Fruit fly (Drosophila melanogaster): Measurements from ENCODE around the gene CG10919.
A peak's percentile ranks its signal among the peaks of the same experiment; 100 is the strongest.

CG10919 gene

DNA sequence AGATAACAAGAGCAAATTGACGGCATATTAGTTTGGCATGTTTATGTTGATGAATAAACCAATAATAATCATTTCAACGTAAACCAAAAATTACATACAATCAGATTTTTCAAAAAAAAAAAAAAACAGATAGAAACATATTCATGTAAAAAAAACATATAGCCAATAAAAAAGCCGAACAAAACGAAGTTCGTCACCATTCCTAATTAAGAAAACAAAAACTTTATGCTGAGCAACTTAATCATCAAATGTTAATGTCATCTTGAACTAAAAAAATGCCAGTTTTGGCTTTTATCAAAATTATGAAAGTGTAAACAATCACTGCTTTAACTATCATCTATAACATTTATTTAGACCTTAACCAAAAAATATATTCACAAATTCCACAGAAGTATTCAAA lies at the start of gene CG10919:
CG10919 (plus strand) TSS at position 301 of the 400 bp plus-strand sequence.
- TF ChIP-seq CG8159 (tag; optimal IDR thresholded peaks at IDR 0.05), result no peak
- TF ChIP-seq EcR (GFP tag; optimal IDR thresholded peaks at IDR 0.05), result no peak
- no peak for TF ChIP-seq CG34367 (tag; optimal IDR thresholded peaks at IDR 0.05)
- no peak for TF ChIP-seq Ets98B (GFP tag; IDR thresholded peaks at IDR 0.05)
- TF ChIP-seq CG14655 (GFP tag; optimal IDR thresholded peaks at IDR 0.05), result no peak
- TF ChIP-seq Pif1A (GFP tag; optimal IDR thresholded peaks at IDR 0.05), result no peak
- no peak for TF ChIP-seq CG4496 (GFP tag; IDR thresholded peaks at IDR 0.05)
- TF ChIP-seq gl (tag; optimal IDR thresholded peaks at IDR 0.05), result no peak

DNA sequence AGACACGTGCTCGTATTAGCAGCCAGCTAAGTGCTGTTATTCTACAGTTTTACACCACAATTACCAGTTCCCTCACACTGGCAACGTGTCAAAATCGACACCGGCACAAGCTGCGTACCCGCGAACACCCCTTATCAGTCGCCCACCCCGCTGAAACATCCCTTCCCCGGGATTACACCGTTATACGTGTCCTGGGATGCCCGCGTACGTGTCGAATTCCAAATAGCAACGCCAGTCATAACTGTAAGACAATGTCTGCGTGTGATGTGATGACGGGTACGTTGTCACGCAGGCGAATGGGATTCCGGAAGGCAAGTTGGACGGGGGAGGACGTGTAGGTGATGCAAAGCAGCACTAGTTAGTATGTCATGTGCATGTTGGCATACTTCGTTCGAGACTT lies 37.9 kb upstream of the CG10919 start:
- TF ChIP-seq CG14655 (GFP tag; optimal IDR thresholded peaks at IDR 0.05), result no peak
- no peak for TF ChIP-seq EcR (GFP tag; optimal IDR thresholded peaks at IDR 0.05)
- TF ChIP-seq CG34367 (tag; optimal IDR thresholded peaks at IDR 0.05), result no peak
- TF ChIP-seq Pif1A (GFP tag; optimal IDR thresholded peaks at IDR 0.05), result no peak
- TF ChIP-seq CG10348 (GFP tag; IDR thresholded peaks at IDR 0.05), result no peak
- TF ChIP-seq fd96Ca (GFP tag; IDR thresholded peaks at IDR 0.05), result no peak

DNA sequence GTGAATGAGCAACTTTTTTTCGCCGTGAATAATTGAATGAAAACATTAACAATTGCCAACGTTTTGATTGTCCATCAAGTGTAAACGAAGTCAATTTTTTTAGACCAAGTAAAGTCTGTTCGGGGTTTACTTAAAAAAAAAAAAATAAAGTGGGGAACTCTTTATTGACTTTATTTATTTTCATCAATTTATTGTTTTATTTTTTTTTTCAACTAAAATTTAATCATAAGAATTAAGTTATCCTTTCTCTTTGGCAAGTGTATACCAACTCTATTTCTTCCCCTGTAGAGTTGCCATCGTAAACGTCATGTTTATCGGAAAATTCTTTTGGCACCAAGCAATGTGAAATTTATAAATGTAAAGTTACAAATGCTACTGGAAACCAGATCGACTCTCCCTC lies 35.8 kb upstream of the CG10919 start, which contains the start of gene CG2616:
CG2616 (plus strand) TSS at position 301 of the 400 bp plus-strand sequence.
- TF ChIP-seq gl (tag; optimal IDR thresholded peaks at IDR 0.05), result no peak
- TF ChIP-seq CG13204 (GFP tag; optimal IDR thresholded peaks at IDR 0.05), result no peak
- TF ChIP-seq CG12605 (GFP tag; IDR thresholded peaks at IDR 0.05), result no peak
- no peak for TF ChIP-seq CG34367 (tag; optimal IDR thresholded peaks at IDR 0.05)
- TF ChIP-seq Ets98B (GFP tag; IDR thresholded peaks at IDR 0.05), result no peak
- TF ChIP-seq Snoo (tag; optimal IDR thresholded peaks at IDR 0.05), result no peak
- no peak for TF ChIP-seq rn (GFP tag; IDR thresholded peaks at IDR 0.05)
- no peak for TF ChIP-seq CG10348 (GFP tag; IDR thresholded peaks at IDR 0.05)
- TF ChIP-seq CG14655 (GFP tag; optimal IDR thresholded peaks at IDR 0.05), result no peak
- TF ChIP-seq Pif1A (GFP tag; optimal IDR thresholded peaks at IDR 0.05), result no peak
- no peak for TF ChIP-seq CG17806 (tag; optimal IDR thresholded peaks at IDR 0.05)
- TF ChIP-seq CG15710 (tag; optimal IDR thresholded peaks at IDR 0.05), result no peak

DNA sequence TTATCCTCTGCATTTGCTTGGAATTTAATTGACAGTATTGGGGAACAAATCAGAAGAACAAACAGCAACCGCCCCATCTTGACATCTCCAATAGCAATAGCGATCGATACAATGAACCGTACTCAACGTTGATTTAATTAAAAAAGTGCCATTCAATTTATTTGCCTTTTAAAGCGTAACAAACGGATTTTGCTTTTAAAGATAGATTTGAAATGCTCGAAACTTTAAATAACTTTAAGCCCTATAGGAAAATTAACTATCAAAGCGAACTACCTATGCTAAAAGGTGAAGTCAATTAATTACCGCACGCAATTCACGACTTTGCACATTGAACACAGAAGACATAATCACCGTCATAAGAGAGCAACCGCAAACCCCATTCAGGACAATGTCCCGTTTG lies 18.5 kb upstream of the CG10919 start, which contains the start of gene CG43254:
CG43254 (minus strand) TSS at position 101 of the 400 bp plus-strand sequence.
- TF ChIP-seq D1 (tag; optimal IDR thresholded peaks at IDR 0.05) (no peak), CG13204 (GFP tag; optimal IDR thresholded peaks at IDR 0.05) (no peak), CG8301 (tag; optimal IDR thresholded peaks at IDR 0.05) (no peak), CG10348 (GFP tag; IDR thresholded peaks at IDR 0.05) (no peak), CG17806 (tag; optimal IDR thresholded peaks at IDR 0.05) (no peak), Ets98B (GFP tag; IDR thresholded peaks at IDR 0.05) (no peak), CG4496 (GFP tag; IDR thresholded peaks at IDR 0.05) (no peak), CG15710 (tag; optimal IDR thresholded peaks at IDR 0.05) (no peak), CG9948 (tag; optimal IDR thresholded peaks at IDR 0.05) (no peak), Pif1A (GFP tag; optimal IDR thresholded peaks at IDR 0.05) (no peak)

DNA sequence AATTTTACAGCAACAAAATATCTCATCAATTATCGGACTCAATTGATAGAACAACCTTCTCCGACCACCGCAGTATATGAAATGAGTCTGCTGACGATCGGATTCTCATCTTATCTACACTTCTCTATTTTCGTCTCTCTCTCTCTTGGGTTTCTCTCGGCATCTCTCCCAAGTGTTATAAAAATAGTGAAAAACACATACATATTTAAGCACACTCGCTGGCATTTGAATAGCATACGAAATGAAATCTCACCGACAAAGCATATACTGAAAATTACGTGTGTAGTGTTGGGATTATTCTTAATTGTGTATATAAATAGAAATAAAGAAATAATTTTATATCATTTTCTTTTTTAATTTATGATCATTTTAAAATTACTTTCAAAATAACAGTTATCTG lies 7.9 kb upstream of the CG10919 start, which contains the start of gene pyd3:
pyd3 (minus strand) TSS at position 87 of the 400 bp plus-strand sequence.
- TF ChIP-seq CG13204 (GFP tag; optimal IDR thresholded peaks at IDR 0.05), result no peak
- no peak for TF ChIP-seq gl (tag; optimal IDR thresholded peaks at IDR 0.05)
- TF ChIP-seq CG8301 (tag; optimal IDR thresholded peaks at IDR 0.05), result peak; percentile 35
- TF ChIP-seq fd96Ca (GFP tag; IDR thresholded peaks at IDR 0.05), result no peak
- peak; percentile 54; the same call in 1 of the 3 replicates for TF ChIP-seq CG4496 (GFP tag; IDR thresholded peaks at IDR 0.05)
- TF ChIP-seq D1 (tag; optimal IDR thresholded peaks at IDR 0.05), result no peak
- no peak for TF ChIP-seq Snoo (tag; optimal IDR thresholded peaks at IDR 0.05)
- no peak for TF ChIP-seq CG9948 (tag; optimal IDR thresholded peaks at IDR 0.05)
- peak; percentile 31 for TF ChIP-seq CG34367 (tag; optimal IDR thresholded peaks at IDR 0.05)
- peak; percentile 45 for TF ChIP-seq CG8159 (tag; optimal IDR thresholded peaks at IDR 0.05)
- TF ChIP-seq CG12605 (GFP tag; IDR thresholded peaks at IDR 0.05), result peak; percentile 74
- TF ChIP-seq Ets98B (GFP tag; IDR thresholded peaks at IDR 0.05), result peak; percentile 50
- TF ChIP-seq CG15710 (tag; optimal IDR thresholded peaks at IDR 0.05), result peak; percentile 14
- no peak for TF ChIP-seq Pif1A (GFP tag; optimal IDR thresholded peaks at IDR 0.05)
- peak; percentile 12 for TF ChIP-seq Pif1B (GFP tag; optimal IDR thresholded peaks at IDR 0.05)
- TF ChIP-seq rn (GFP tag; IDR thresholded peaks at IDR 0.05), result no peak
- no peak for TF ChIP-seq EcR (GFP tag; optimal IDR thresholded peaks at IDR 0.05)
- TF ChIP-seq CG10348 (GFP tag; IDR thresholded peaks at IDR 0.05), result no peak
- no peak for TF ChIP-seq CG32121 (GFP tag; IDR thresholded peaks at IDR 0.05)
- peak; percentile 48 for TF ChIP-seq CG14655 (GFP tag; optimal IDR thresholded peaks at IDR 0.05)

DNA sequence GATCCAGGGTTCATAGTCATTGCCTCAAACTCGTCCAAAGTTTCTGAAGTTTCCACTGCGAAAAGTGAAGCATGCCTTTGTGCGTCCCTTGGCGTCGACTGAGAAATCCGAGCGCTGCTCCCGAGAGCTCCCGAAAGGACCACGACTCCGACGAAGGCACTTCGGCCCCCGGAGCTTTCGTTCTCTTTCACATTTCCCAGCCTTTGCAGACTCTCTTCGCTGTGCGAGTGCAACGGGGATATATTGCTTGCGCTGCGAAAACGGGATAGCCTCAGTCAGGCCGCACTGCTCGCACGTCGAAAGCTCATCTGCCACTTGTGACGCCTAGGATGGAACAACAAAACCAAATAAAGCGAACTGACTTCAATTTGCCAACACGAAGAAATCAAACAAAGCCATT lies 4.4 kb upstream of the CG10919 start:
- TF ChIP-seq CG34367 (tag; optimal IDR thresholded peaks at IDR 0.05) (peak; percentile 37), rn (GFP tag; IDR thresholded peaks at IDR 0.05) (no peak), CG13204 (GFP tag; optimal IDR thresholded peaks at IDR 0.05) (peak; percentile 2), EcR (GFP tag; optimal IDR thresholded peaks at IDR 0.05) (no peak), CG12605 (GFP tag; IDR thresholded peaks at IDR 0.05) (no peak), Ets98B (GFP tag; IDR thresholded peaks at IDR 0.05) (no peak; the same call in 1 of the 2 replicates), CG8159 (tag; optimal IDR thresholded peaks at IDR 0.05) (peak; percentile 21), CG8301 (tag; optimal IDR thresholded peaks at IDR 0.05) (peak; percentile 6), CG14655 (GFP tag; optimal IDR thresholded peaks at IDR 0.05) (peak; percentile 44), CG4496 (GFP tag; IDR thresholded peaks at IDR 0.05) (peak; percentile 66; the same call in 2 of the 3 replicates), fd96Ca (GFP tag; IDR thresholded peaks at IDR 0.05) (peak; percentile 16; the same call in 1 of the 3 replicates)
